Worm (Caenorhabditis elegans): ENCODE measurements around the gene M03B6.3.
A peak's percentile ranks its signal among the peaks of the same experiment; 100 is the strongest.

The M03B6.3 gene

ce11 chrX:13881760-13882369 lies 17.8 kb upstream of the M03B6.3 start:
- TF ChIP-seq ceh-31 (tag; optimal IDR thresholded peaks at IDR 0.05) (peak; percentile 7), K02D7.2 (tag; optimal IDR thresholded peaks at IDR 0.05) (no peak), unc-42 (tag; optimal IDR thresholded peaks at IDR 0.05) (peak; percentile 79), ref-2 (tag; optimal IDR thresholded peaks at IDR 0.05) (peak; percentile 15), nfya-1 (tag; optimal IDR thresholded peaks at IDR 0.05) (no peak), gmeb-2 (tag; optimal IDR thresholded peaks at IDR 0.05) (no peak), nhr-11 (tag; optimal IDR thresholded peaks at IDR 0.05) (no peak), ttx-3 (tag; optimal IDR thresholded peaks at IDR 0.05) (no peak)

DNA sequence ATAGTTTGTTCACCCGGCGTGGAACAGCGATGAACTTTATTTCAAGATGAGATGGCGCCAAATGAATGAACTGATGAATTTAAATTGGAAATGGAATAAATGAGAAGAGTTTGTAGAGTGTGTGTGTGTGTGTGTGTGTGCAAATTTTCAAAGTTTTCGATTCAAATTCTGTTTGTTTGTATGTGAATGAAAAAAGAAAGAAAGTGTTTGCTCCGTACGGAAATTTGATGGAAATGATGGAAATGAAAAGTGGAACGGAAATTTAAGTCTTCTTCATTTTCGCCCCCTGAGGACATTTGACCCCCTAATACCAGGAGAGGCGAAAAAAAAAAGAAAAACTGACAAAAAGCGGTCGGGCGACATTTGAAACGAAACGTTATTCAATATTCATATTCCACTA lies 14.0 kb upstream of the M03B6.3 start:
- TF ChIP-seq rnt-1 (tag; optimal IDR thresholded peaks at IDR 0.05) (no peak), dmd-4 (tag; optimal IDR thresholded peaks at IDR 0.05; ENCODE audit: borderline replicate concordance) (no peak), unc-86 (tag; optimal IDR thresholded peaks at IDR 0.05) (no peak), sdc-2 (tag; optimal IDR thresholded peaks at IDR 0.05) (no peak), mec-3 (tag; optimal IDR thresholded peaks at IDR 0.05; ENCODE audit: borderline replicate concordance) (no peak), sox-2 (GFP tag; IDR thresholded peaks at IDR 0.05) (no peak), pat-9 (tag; optimal IDR thresholded peaks at IDR 0.05) (no peak)

- TF ChIP-seq K02D7.2 (tag; optimal IDR thresholded peaks at IDR 0.05) (no peak), pqm-1 (tag; optimal IDR thresholded peaks at IDR 0.05) (no peak), syd-9 (tag; optimal IDR thresholded peaks at IDR 0.05) (no peak), Y22D7AL.16 (tag; optimal IDR thresholded peaks at IDR 0.05) (no peak), ztf-16 (tag; optimal IDR thresholded peaks at IDR 0.05) (no peak), dmd-4 (tag; optimal IDR thresholded peaks at IDR 0.05; ENCODE audit: borderline replicate concordance) (no peak), ceh-2 (tag; optimal IDR thresholded peaks at IDR 0.05) (no peak), odd-2 (tag; optimal IDR thresholded peaks at IDR 0.05) (no peak)
Observed at ce11 chrX:13876860-13877259, 12.8 kb upstream of the M03B6.3 start.

- TF ChIP-seq sox-2 (GFP tag; IDR thresholded peaks at IDR 0.05), result no peak
- peak; percentile 92 for TF ChIP-seq unc-42 (tag; optimal IDR thresholded peaks at IDR 0.05)
- TF ChIP-seq syd-9 (tag; optimal IDR thresholded peaks at IDR 0.05), result no peak
- no peak for TF ChIP-seq dmd-4 (tag; optimal IDR thresholded peaks at IDR 0.05; ENCODE audit: borderline replicate concordance)
- no peak for TF ChIP-seq tbx-2 (tag; optimal IDR thresholded peaks at IDR 0.05)
- TF ChIP-seq ceh-31 (tag; optimal IDR thresholded peaks at IDR 0.05), result peak; percentile 5
- no peak for TF ChIP-seq dve-1 (tag; optimal IDR thresholded peaks at IDR 0.05)
Observed at ce11 chrX:13875913-13876312, 11.8 kb upstream of the M03B6.3 start.

ce11 chrX:13873324-13873933 lies 9.3 kb upstream of the M03B6.3 start:
- TF ChIP-seq unc-42 (tag; optimal IDR thresholded peaks at IDR 0.05), result no peak
- no peak for TF ChIP-seq F13H6.1 (tag; optimal IDR thresholded peaks at IDR 0.05)
- TF ChIP-seq rnt-1 (tag; optimal IDR thresholded peaks at IDR 0.05), result peak; percentile 43
- no peak for TF ChIP-seq ceh-19 (GFP tag; optimal IDR thresholded peaks at IDR 0.05)
- TF ChIP-seq pax-1 (tag; optimal IDR thresholded peaks at IDR 0.05), result no peak
- no peak for TF ChIP-seq unc-86 (tag; optimal IDR thresholded peaks at IDR 0.05)
- TF ChIP-seq K02D7.2 (tag; optimal IDR thresholded peaks at IDR 0.05), result no peak
- no peak for TF ChIP-seq npax-4 (tag; optimal IDR thresholded peaks at IDR 0.05)
- TF ChIP-seq hlh-8 (tag; optimal IDR thresholded peaks at IDR 0.05), result no peak
- TF ChIP-seq ceh-34 (tag; optimal IDR thresholded peaks at IDR 0.05), result peak; percentile 36
- no peak for TF ChIP-seq sox-2 (GFP tag; IDR thresholded peaks at IDR 0.05)
- no peak for TF ChIP-seq tbx-2 (tag; optimal IDR thresholded peaks at IDR 0.05)
- TF ChIP-seq ceh-18 (tag; optimal IDR thresholded peaks at IDR 0.05), result peak; percentile 66
- TF ChIP-seq zip-5 (tag; optimal IDR thresholded peaks at IDR 0.05), result no peak
- TF ChIP-seq pag-3 (tag; optimal IDR thresholded peaks at IDR 0.05; ENCODE audit: borderline replicate concordance), result no peak
- TF ChIP-seq ceh-9 (tag; optimal IDR thresholded peaks at IDR 0.05), result no peak
- no peak for TF ChIP-seq C38D4.7 (GFP tag; optimal IDR thresholded peaks at IDR 0.05)
- TF ChIP-seq unc-55 (GFP tag; optimal IDR thresholded peaks at IDR 0.05), result peak; percentile 83
- no peak for TF ChIP-seq ets-4 (tag; optimal IDR thresholded peaks at IDR 0.05)
- no peak for TF ChIP-seq pat-9 (tag; optimal IDR thresholded peaks at IDR 0.05)
- no peak for TF ChIP-seq K09A11.1 (tag; optimal IDR thresholded peaks at IDR 0.05; ENCODE audit: insufficient read depth)

Data from whole organism, late embryonic.